Fruit fly (Drosophila melanogaster) ovary, adult (tissue): ENCODE data around the gene CG9737.

Experiments
- CG17801 ChIP-seq: fragments of 200-800 bp; optimal IDR thresholded peaks from 2 replicates; lab custom pipeline; 2019; ENCODE audit warnings: missing biosample characterization, mild to moderate bottlenecking, missing genetic modification characterization, moderate library complexity; ENCODE audit not compliant: partially characterized antibody

The CG9737 gene

dm6 chr3R:30211856-30212255 lies 31.3 kb downstream of the CG9737 start, which contains the start of gene CecA2:
CecA2 (plus strand) TSS chr3R:30212156.
- TF ChIP-seq CG17801 (GFP tag; lab: Kevin White, UChicago) = no peak

DNA sequence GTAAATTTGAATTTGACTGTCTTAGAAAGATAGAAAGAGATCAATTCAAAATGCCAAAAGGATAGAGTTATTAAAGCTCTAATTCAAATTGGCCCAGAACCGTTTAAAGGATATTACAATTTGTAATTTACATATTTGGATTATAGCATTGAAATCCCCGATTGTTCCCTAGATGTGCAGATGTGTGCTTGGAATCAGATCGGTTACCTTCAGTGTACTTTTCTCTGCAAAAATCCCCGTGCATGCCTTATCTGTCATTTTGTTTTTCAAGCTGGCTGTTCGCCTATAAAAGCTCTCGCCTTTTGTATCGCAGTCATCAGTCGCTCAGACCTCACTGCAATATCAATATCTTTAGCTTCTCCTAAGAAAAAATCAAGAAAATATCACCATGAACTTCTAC lies 32.6 kb downstream of the CG9737 start, which contains the start of gene CecA1:
Gene CecA1 (plus strand): TSS at position 315 of the 400 bp plus-strand sequence.
- TF ChIP-seq CG17801 (GFP tag; lab: Kevin White, UChicago) = no peak

DNA sequence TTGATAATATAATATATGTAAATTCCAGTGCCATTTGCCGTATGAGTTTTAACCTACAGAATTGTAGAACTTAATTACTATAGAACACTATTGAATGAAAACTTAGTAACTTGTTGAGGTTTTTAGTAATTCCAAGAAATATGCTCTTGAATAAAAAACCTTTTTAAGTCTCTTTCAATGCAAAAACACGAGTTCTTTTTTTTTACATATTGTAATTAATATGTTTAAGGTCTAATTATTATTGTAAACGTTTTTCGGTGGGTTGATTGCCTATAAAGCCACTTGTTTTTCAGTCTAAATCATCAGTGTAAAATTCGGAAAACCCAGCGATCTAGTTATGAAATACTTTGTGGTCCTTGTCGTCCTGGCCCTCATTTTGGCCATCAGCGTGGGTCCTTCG lies 33.5 kb downstream of the CG9737 start, which contains the start of gene Anp:
Gene Anp (plus strand): TSS at position 301 of the 400 bp plus-strand sequence.
- TF ChIP-seq CG17801 (GFP tag; lab: Kevin White, UChicago) = no peak

- peak; percentile 86 for TF ChIP-seq CG17801 (GFP tag; lab: Kevin White, UChicago)
Measured at dm6 chr3R:30208766-30209484, 34.2 kb downstream of the CG9737 start, which contains the start of gene RpS7. RpS7 (minus strand) TSS chr3R:30209020.

- no peak for TF ChIP-seq CG17801 (GFP tag; lab: Kevin White, UChicago)
Measured at dm6 chr3R:30208011-30208410, 35.1 kb downstream of the CG9737 start.

dm6 chr3R:30205946-30206345 lies 37.2 kb downstream of the CG9737 start:
- TF ChIP-seq CG17801 (GFP tag; lab: Kevin White, UChicago) = peak; percentile 25

DNA sequence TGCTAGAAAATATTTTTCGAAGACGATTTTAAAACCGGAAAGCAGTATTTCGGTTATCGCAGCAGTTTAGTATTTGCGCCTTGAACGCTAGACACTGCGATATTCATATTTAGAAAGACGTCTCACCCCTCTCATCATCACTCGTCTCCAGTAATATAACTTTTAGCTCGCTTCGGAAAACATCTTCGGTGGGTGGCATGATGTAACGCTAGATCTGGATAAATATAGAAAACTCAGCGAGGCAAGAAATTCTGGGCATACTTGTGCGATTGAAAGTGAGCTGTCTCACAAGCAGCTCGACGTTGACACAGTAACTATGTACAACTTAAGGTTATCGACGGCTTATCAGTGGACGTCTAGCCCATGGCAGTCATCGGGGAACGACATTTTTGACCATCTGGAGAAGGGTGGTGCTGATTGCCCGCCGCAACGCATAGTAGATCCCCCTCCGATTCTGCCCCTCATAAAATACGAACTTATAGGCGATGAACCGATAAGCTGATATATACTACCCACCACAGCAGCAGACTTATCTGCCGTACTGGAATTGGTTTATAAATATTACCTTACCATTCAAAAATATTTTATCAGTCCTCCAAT lies 39.0 kb downstream of the CG9737 start:
- no peak for TF ChIP-seq CG17801 (GFP tag; lab: Kevin White, UChicago)

DNA sequence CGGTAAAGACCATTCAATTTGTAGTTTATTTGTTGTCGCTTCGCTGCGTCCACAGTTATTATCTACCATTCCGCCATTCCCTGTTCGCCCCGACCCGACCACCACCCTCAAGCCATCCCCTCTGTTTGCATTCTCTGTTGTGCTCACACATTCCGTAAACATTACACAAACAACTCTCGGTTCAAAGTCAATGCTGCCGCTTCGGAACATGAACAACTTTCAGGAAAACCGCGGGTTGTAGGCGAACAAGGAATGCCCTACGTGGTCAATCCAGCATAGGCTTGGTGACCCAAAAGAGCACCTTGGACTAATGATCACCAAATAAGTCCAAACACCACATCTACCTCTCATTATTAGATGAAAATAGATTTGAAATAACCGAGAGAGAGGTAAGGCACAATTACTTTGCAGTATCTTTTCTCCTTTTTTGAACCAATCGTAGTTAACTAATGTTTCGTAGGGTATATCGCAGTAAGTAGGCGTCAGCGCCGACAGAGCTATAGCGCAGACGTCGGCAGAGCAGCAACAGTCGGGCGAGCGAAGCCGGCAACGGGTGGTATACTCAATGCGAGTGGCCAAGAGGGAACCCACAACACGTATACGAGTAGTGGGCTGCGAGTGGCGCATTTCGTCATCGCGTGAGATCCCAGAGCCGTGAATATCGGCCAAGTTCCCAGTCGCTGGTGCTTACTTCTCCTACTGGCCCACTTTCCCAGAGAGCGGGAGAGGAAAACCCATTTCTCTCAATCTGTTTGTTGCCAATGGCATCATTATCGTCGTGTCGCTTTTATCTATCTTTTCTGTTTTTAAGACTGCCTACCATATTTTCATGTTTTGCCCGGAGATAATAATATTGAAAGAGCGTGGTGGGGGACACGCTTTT lies 39.8 kb downstream of the CG9737 start:
- TF ChIP-seq CG17801 (GFP tag; lab: Kevin White, UChicago) = peak; percentile 70

- TF ChIP-seq CG17801 (GFP tag; lab: Kevin White, UChicago) = no peak
Measured at dm6 chr3R:30202898-30203103, 40.3 kb downstream of the CG9737 start, which contains the start of gene CG9743. CG9743 (minus strand) TSS chr3R:30202998.

dm6 chr3R:30201064-30201463 lies 42.0 kb downstream of the CG9737 start:
- TF ChIP-seq CG17801 (GFP tag; lab: Kevin White, UChicago) = no peak

dm6 chr3R:30200091-30200698 lies 42.9 kb downstream of the CG9737 start:
- TF ChIP-seq CG17801 (GFP tag; lab: Kevin White, UChicago) = no peak

DNA sequence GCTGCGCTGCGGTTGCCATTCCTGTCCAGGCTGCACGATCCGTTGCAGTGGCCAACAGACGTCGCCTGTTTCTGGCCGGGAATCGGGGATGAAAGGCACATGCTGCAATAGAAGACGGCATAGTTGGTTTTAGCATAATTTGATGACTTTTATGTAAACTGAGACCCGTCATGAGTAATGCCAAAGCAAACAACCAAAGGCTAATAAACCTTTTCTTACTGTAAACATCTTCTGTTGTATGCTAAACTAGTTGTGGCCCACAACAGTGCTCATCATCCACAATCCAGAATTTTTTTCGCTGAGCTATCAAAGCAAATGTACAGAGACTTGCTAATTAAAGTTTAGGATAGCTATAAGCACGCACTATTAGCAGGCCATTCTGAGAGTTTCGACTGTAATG lies 44.3 kb downstream of the CG9737 start:
- no peak for TF ChIP-seq CG17801 (GFP tag; lab: Kevin White, UChicago)

DNA sequence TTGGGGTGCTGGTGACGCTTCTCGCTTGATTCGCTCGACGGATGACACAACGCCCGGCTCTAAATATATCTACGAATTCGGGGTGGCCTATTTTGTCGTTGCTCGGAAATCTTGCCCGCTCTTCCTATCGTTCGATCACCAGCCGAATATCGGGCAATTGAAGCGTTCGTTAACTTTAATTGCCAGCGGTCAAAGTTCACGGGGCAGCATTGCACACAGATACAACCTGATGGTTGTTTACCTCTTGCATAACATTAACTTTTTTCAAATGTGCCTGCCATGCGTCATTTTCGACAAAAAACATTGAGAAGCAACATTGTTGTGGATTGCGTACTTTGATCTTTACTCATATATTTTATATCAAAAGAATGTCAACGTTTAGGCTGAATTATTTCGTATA lies 45.3 kb downstream of the CG9737 start:
- no peak for TF ChIP-seq CG17801 (GFP tag; lab: Kevin White, UChicago)

DNA sequence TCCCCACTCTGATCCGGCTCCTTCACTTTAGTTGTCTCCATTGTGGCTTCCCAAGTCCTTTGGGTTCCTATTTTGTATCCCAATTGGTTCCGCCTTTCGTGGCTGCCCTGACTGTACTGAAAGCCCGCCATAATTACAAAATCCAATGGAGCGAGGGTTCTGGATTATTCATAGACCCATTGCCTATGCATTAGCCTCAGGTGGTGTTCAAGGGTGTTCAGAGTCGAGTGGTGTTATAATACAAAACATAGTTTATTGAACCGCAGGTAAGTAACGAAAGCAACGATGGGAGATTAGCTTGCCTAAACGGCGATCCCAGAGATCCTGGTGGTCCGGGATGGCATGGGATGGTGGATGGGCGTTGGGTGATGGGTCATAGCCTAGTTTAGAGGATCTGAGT lies 47.0 kb downstream of the CG9737 start, which contains the start of gene CG15531:
Gene CG15531 (minus strand): TSS at position 101 of the 400 bp plus-strand sequence.
- no peak for TF ChIP-seq CG17801 (GFP tag; lab: Kevin White, UChicago)

DNA sequence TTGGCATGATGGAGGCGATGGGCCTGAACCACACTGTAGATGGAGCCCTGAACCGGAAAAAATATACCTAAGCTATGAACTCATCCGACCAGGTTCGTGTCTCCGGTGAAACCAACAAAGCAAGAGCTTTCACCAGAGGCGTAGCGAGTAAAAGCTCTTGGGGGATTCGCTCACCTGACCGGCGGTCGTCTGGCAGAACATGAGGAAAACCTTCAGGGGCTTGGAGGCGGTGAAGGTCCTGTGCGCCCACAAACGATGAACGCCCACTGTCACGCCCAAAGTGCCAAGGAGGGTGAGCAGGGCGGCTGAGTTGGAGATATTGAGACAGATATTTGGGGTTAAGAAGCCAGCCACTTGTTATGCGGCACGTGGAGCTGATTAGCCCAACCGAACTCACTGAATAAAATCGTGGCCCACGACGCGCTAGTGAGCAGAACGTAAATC lies 47.5 kb downstream of the CG9737 start:
- peak; percentile 59 for TF ChIP-seq CG17801 (GFP tag; lab: Kevin White, UChicago)
